Worm (Caenorhabditis elegans) whole organism, L4 larva: Measurements from ENCODE around the gene nish-1.

Experiments used
- F26F4.8 ChIP-seq: fragments of 200-800 bp; sonication (Bioruptor generic); conservative IDR thresholded peaks from 2 replicates; pipeline ENCODE4 v1.3.6; 2022; ENCODE audit warnings: missing genetic modification characterization, missing compliant biosample characterization
- F44E2.7 ChIP-seq: fragments of 200-800 bp; sonication (Bioruptor generic); IDR thresholded peaks from 2 replicates; pipeline ENCODE4 v2.1.2; 2022; ENCODE audit warnings: missing genetic modification characterization, missing compliant biosample characterization
- Y105C5A.15 ChIP-seq: fragments of 200-800 bp; sonication (Bioruptor generic); IDR thresholded peaks from 2 replicates; pipeline ENCODE4 v1.3.6; 2022; ENCODE audit warnings: missing genetic modification characterization, missing compliant biosample characterization
- ZK337.2 ChIP-seq: fragments of 200-800 bp; sonication (Bioruptor generic); IDR thresholded peaks from 2 replicates; pipeline ENCODE4 v1.3.6; 2022; ENCODE audit warnings: missing genetic modification reagents, missing genetic modification characterization, missing compliant biosample characterization
- ZK546.5 ChIP-seq, 2 experiments: sonication (generic microtip); optimal IDR thresholded peaks; 2 replicates each; lab custom pipeline; 2017; ENCODE audit warnings: missing biosample characterization in 2 of 2, missing genetic modification characterization in 2 of 2
- ama-1 ChIP-seq: fragments of 150-350 bp; optimal IDR thresholded peaks from 2 replicates; lab custom pipeline; 2014; ENCODE audit warnings: inconsistent platforms, mixed read lengths
- arid-1 ChIP-seq: fragments of 200-800 bp; sonication (Bioruptor generic); conservative IDR thresholded peaks from 2 replicates; pipeline ENCODE4 v1.3.6; 2022; ENCODE audit warnings: missing genetic modification reagents, missing genetic modification characterization, missing compliant biosample characterization
- ceh-32 ChIP-seq: sonication (generic microtip); optimal IDR thresholded peaks from 2 replicates; lab custom pipeline; 2016; ENCODE audit warnings: mild to moderate bottlenecking, missing genetic modification characterization, missing compliant biosample characterization; ENCODE audit not compliant: poor library complexity
- ceh-44 ChIP-seq: fragments of 200-800 bp; sonication (Bioruptor generic); IDR thresholded peaks from 2 replicates; pipeline ENCODE4 v1.3.6; 2022; ENCODE audit warnings: missing genetic modification reagents, missing genetic modification characterization, missing compliant biosample characterization
- ces-1 ChIP-seq: fragments of 150-350 bp; sonication (generic microtip); optimal IDR thresholded peaks from 4 replicates; lab custom pipeline; 2014; ENCODE audit warnings: missing biosample characterization, missing genetic modification reagents, missing genetic modification characterization
- daf-8 ChIP-seq: fragments of 200-800 bp; sonication (Bioruptor generic); IDR thresholded peaks from 2 replicates; pipeline ENCODE4 v1.3.6; 2022; ENCODE audit warnings: missing genetic modification characterization, missing compliant biosample characterization
- dmd-8 ChIP-seq: fragments of 200-800 bp; sonication (Bioruptor generic); IDR thresholded peaks from 2 replicates; pipeline ENCODE4 v1.3.6; 2022; ENCODE audit warnings: missing genetic modification characterization, missing compliant biosample characterization
- dpl-1 ChIP-seq: fragments of 150-350 bp; optimal IDR thresholded peaks from 2 replicates; lab custom pipeline; 2014; ENCODE audit warnings: missing biosample characterization, missing genetic modification reagents, missing genetic modification characterization
- dve-1 ChIP-seq: sonication (generic microtip); optimal IDR thresholded peaks from 2 replicates; lab custom pipeline; 2017; ENCODE audit warnings: antibody characterized with exemption, mild to moderate bottlenecking, missing genetic modification characterization, missing compliant biosample characterization; ENCODE audit not compliant: insufficient read depth
- fos-1 ChIP-seq: fragments of 150-350 bp; optimal IDR thresholded peaks from 2 replicates; lab custom pipeline; 2014; ENCODE audit warnings: missing biosample characterization, missing genetic modification characterization
- gei-8 ChIP-seq: fragments of 200-800 bp; sonication (Bioruptor generic); optimal IDR thresholded peaks from 2 replicates; lab custom pipeline; 2018; ENCODE audit warnings: mild to moderate bottlenecking, missing genetic modification characterization, missing compliant biosample characterization
- hlh-11 ChIP-seq: fragments of 200-800 bp; sonication (Bioruptor generic); optimal IDR thresholded peaks from 2 replicates; lab custom pipeline; 2018; ENCODE audit warnings: mild to moderate bottlenecking, missing genetic modification characterization, missing compliant biosample characterization
- hlh-30 ChIP-seq: sonication (generic microtip); optimal IDR thresholded peaks from 2 replicates; lab custom pipeline; 2017; ENCODE audit warnings: antibody characterized with exemption, mild to moderate bottlenecking, missing genetic modification characterization, missing compliant biosample characterization; ENCODE audit not compliant: insufficient read depth
- hmg-1.1 ChIP-seq: fragments of 200-800 bp; sonication (Bioruptor generic); IDR thresholded peaks from 2 replicates; pipeline ENCODE4 v1.3.6; 2022; ENCODE audit warnings: missing genetic modification reagents, missing genetic modification characterization, missing compliant biosample characterization
- jun-1 ChIP-seq: fragments of 150-350 bp; optimal IDR thresholded peaks from 2 replicates; lab custom pipeline; 2014; ENCODE audit warnings: missing biosample characterization, missing genetic modification reagents, missing genetic modification characterization
- lim-7 ChIP-seq: fragments of 200-800 bp; sonication (Bioruptor generic); IDR thresholded peaks from 2 replicates; pipeline ENCODE4 v1.3.6; 2022; ENCODE audit warnings: missing genetic modification characterization, missing compliant biosample characterization
- lin-13 ChIP-seq: fragments of 150-350 bp; optimal IDR thresholded peaks from 2 replicates; lab custom pipeline; 2014; ENCODE audit warnings: missing biosample characterization, missing genetic modification reagents, missing genetic modification characterization
- lin-38 ChIP-seq: fragments of 200-800 bp; sonication (Bioruptor generic); IDR thresholded peaks from 2 replicates; pipeline ENCODE4 v1.3.6; 2022; ENCODE audit warnings: missing genetic modification reagents, missing genetic modification characterization, missing compliant biosample characterization
- lin-39 ChIP-seq: fragments of 150-350 bp; optimal IDR thresholded peaks from 2 replicates; lab custom pipeline; 2014; ENCODE audit warnings: missing biosample characterization, missing genetic modification reagents, missing genetic modification characterization
- lsy-2 ChIP-seq, 2 experiments: fragments of 150-350 bp in 1 of 2; sonication (generic microtip) in 1 of 2; optimal IDR thresholded peaks; 2 replicates each; lab custom pipeline; 2014 to 2017; ENCODE audit warnings: missing biosample characterization in 2 of 2, missing genetic modification characterization in 2 of 2
- mdt-29 ChIP-seq: fragments of 200-800 bp; sonication (Bioruptor generic); IDR thresholded peaks from 2 replicates; pipeline ENCODE4 v1.3.6; 2022; ENCODE audit warnings: missing genetic modification reagents, missing genetic modification characterization, missing compliant biosample characterization
- mep-1 ChIP-seq: fragments of 150-350 bp; sonication (generic microtip); optimal IDR thresholded peaks from 3 replicates; lab custom pipeline; 2014; ENCODE audit warnings: missing biosample characterization, missing genetic modification characterization
- mxl-2 ChIP-seq: fragments of 200-800 bp; sonication (Bioruptor generic); conservative IDR thresholded peaks from 2 replicates; pipeline ENCODE4 v1.3.6; 2022; ENCODE audit warnings: missing genetic modification reagents, missing genetic modification characterization, missing compliant biosample characterization
- mxl-3 ChIP-seq: fragments of 200-800 bp; sonication (Bioruptor generic); optimal IDR thresholded peaks from 2 replicates; lab custom pipeline; 2018; ENCODE audit warnings: mild to moderate bottlenecking, missing genetic modification characterization, missing compliant biosample characterization
- nhr-111 ChIP-seq: fragments of 200-800 bp; sonication (Bioruptor generic); optimal IDR thresholded peaks from 2 replicates; lab custom pipeline; 2018; ENCODE audit warnings: mild to moderate bottlenecking, missing genetic modification characterization, missing compliant biosample characterization
- nhr-41 ChIP-seq: fragments of 200-800 bp; sonication (Bioruptor generic); IDR thresholded peaks from 2 replicates; pipeline ENCODE4 v1.3.6; 2022; ENCODE audit warnings: missing genetic modification reagents, missing genetic modification characterization, missing compliant biosample characterization
- nhr-42 ChIP-seq: fragments of 200-800 bp; sonication (Bioruptor generic); IDR thresholded peaks from 2 replicates; pipeline ENCODE4 v1.3.6; 2022; ENCODE audit warnings: missing genetic modification characterization, missing compliant biosample characterization
- nhr-77 ChIP-seq: fragments of 150-350 bp; optimal IDR thresholded peaks from 2 replicates; lab custom pipeline; 2014; ENCODE audit warnings: missing biosample characterization, missing genetic modification characterization
- pha-4 ChIP-seq, 2 experiments: fragments of 150-350 bp in 1 of 2; fragments of 200-800 bp in 1 of 2; sonication (Bioruptor generic) in 1 of 2; IDR thresholded peaks in 1 of 2; optimal IDR thresholded peaks in 1 of 2; 2 replicates each; pipeline versions ENCODE4 v1.3.6 to Lab custom; 2014 to 2022; ENCODE audit warnings: missing genetic modification characterization in 2 of 2, missing genetic modification reagents in 2 of 2, missing biosample characterization in 1 of 2, missing compliant biosample characterization in 1 of 2
- php-3 ChIP-seq: fragments of 200-800 bp; sonication (Bioruptor generic); IDR thresholded peaks from 2 replicates; pipeline ENCODE4 v1.3.6; 2022; ENCODE audit warnings: missing genetic modification reagents, missing genetic modification characterization, missing compliant biosample characterization
- rbr-2 ChIP-seq: sonication (generic microtip); optimal IDR thresholded peaks from 2 replicates; lab custom pipeline; 2016; ENCODE audit warnings: missing genotype, missing genetic modification characterization, missing compliant biosample characterization
- sdz-12 ChIP-seq: fragments of 200-800 bp; sonication (Bioruptor generic); optimal IDR thresholded peaks from 2 replicates; lab custom pipeline; 2018; ENCODE audit warnings: mild to moderate bottlenecking, missing genetic modification characterization, missing compliant biosample characterization
- skn-1 ChIP-seq: fragments of 150-350 bp; optimal IDR thresholded peaks from 2 replicates; lab custom pipeline; 2014; ENCODE audit warnings: missing biosample characterization, missing genetic modification characterization
- snpc-1.2 ChIP-seq: fragments of 200-800 bp; sonication (Bioruptor generic); IDR thresholded peaks from 2 replicates; pipeline ENCODE4 v1.3.6; 2022; ENCODE audit warnings: missing genetic modification reagents, missing genetic modification characterization, missing compliant biosample characterization
- snpc-4 ChIP-seq: fragments of 150-350 bp; optimal IDR thresholded peaks from 2 replicates; lab custom pipeline; 2014; ENCODE audit warnings: missing biosample characterization, missing genetic modification characterization
- spr-1 ChIP-seq: sonication (generic microtip); optimal IDR thresholded peaks from 2 replicates; lab custom pipeline; 2016; ENCODE audit warnings: mild to moderate bottlenecking, missing genetic modification characterization, missing compliant biosample characterization
- tag-97 ChIP-seq: fragments of 200-800 bp; sonication (Bioruptor generic); IDR thresholded peaks from 2 replicates; pipeline ENCODE4 v1.3.6; 2022; ENCODE audit warnings: missing genetic modification characterization, missing compliant biosample characterization
- unc-39 ChIP-seq: sonication (generic microtip); optimal IDR thresholded peaks from 2 replicates; lab custom pipeline; 2017; ENCODE audit warnings: missing biosample characterization, missing genetic modification characterization
- zag-1 ChIP-seq: fragments of 150-350 bp; optimal IDR thresholded peaks from 2 replicates; lab custom pipeline; 2014; ENCODE audit warnings: missing biosample characterization, missing genetic modification characterization
- zfp-3 ChIP-seq: fragments of 200-800 bp; sonication (Bioruptor generic); conservative IDR thresholded peaks from 2 replicates; pipeline ENCODE4 v1.3.6; 2022; ENCODE audit warnings: missing genetic modification reagents, missing genetic modification characterization, missing compliant biosample characterization
- zip-11 ChIP-seq: fragments of 200-800 bp; sonication (Bioruptor generic); IDR thresholded peaks from 2 replicates; pipeline ENCODE4 v1.3.6; 2022; ENCODE audit warnings: missing genetic modification characterization, missing compliant biosample characterization

nish-1 gene

ce11 chrIV:10855049-10855448, 9.1 kb upstream of the nish-1 start, which contains the start of gene T11G6.3 (continued):
- TF ChIP-seq ceh-32 (tag; lab: Kevin White, UChicago) = no peak
- no peak for TF ChIP-seq nhr-42
- TF ChIP-seq hlh-30 (tag; lab: Kevin White, UChicago) = no peak
- no peak for TF ChIP-seq lin-13 (GFP tag; lab: Kevin White, UChicago)
- no peak for TF ChIP-seq daf-8 (GFP tag; lab: Robert Waterston, UW)
- no peak for TF ChIP-seq arid-1 (GFP tag; lab: Robert Waterston, UW)
- no peak for TF ChIP-seq unc-39 (tag; lab: Kevin White, UChicago)
- no peak for TF ChIP-seq mdt-29 (GFP tag; lab: Robert Waterston, UW)
- TF ChIP-seq pha-4 (GFP tag; IDR thresholded peaks at IDR 0.05; lab: Robert Waterston, UW) = no peak
- no peak for TF ChIP-seq pha-4 (tag; optimal IDR thresholded peaks at IDR 0.05; lab: Kevin White, UChicago)
- TF ChIP-seq zip-11 (GFP tag; lab: Robert Waterston, UW) = no peak

- TF ChIP-seq dmd-8 (GFP tag; lab: Robert Waterston, UW) (no peak), rbr-2 (tag; lab: Kevin White, UChicago) (no peak), fos-1 (tag; lab: Kevin White, UChicago) (no peak), sdz-12 (GFP tag; lab: Kevin White, UChicago) (no peak), ceh-32 (tag; lab: Kevin White, UChicago) (no peak), Y105C5A.15 (no peak), dpl-1 (GFP tag; lab: Kevin White, UChicago) (no peak), jun-1 (tag; lab: Kevin White, UChicago) (no peak), hlh-11 (tag; lab: Kevin White, UChicago) (no peak), lim-7 (no peak), dve-1 (tag; lab: Kevin White, UChicago) (no peak), mdt-29 (GFP tag; lab: Robert Waterston, UW) (no peak), unc-39 (tag; lab: Kevin White, UChicago) (no peak), lin-13 (GFP tag; lab: Kevin White, UChicago) (no peak), F26F4.8 (GFP tag; lab: Robert Waterston, UW) (no peak), spr-1 (tag; lab: Kevin White, UChicago) (no peak), F44E2.7 (GFP tag; lab: Robert Waterston, UW) (no peak), snpc-4 (tag; lab: Kevin White, UChicago) (no peak), lin-39 (tag; lab: Kevin White, UChicago) (no peak)
Measured at ce11 chrIV:10855946-10856345, 8.2 kb upstream of the nish-1 start.

ce11 chrIV:10858300-10859016, 5.7 kb upstream of the nish-1 start, which contains the start of the genes T11G6.2 and hars-1:
TSS of gene T11G6.2 (minus strand) at chrIV:10858496.
TSS of gene hars-1 (plus strand) at chrIV:10858957.
- no peak for TF ChIP-seq nhr-111 (GFP tag; lab: Kevin White, UChicago)
- peak; percentile 66 for TF ChIP-seq lin-38 (GFP tag; lab: Robert Waterston, UW)
- no peak for TF ChIP-seq nhr-41 (GFP tag; lab: Robert Waterston, UW)
- TF ChIP-seq hmg-1.1 = no peak
- TF ChIP-seq php-3 (GFP tag; lab: Robert Waterston, UW) = no peak
- TF ChIP-seq zag-1 (tag; lab: Kevin White, UChicago) = no peak
- TF ChIP-seq ceh-44 (GFP tag; lab: Robert Waterston, UW) = no peak
- no peak for TF ChIP-seq ceh-32 (tag; lab: Kevin White, UChicago)
- TF ChIP-seq rbr-2 (tag; lab: Kevin White, UChicago) = no peak
- TF ChIP-seq tag-97 (GFP tag; lab: Robert Waterston, UW) = no peak
- no peak for TF ChIP-seq mxl-2 (GFP tag; lab: Robert Waterston, UW)
- no peak for TF ChIP-seq snpc-1.2 (GFP tag; lab: Robert Waterston, UW)
- no peak for TF ChIP-seq zfp-3 (GFP tag; lab: Robert Waterston, UW)
- TF ChIP-seq gei-8 = no peak
- TF ChIP-seq ama-1 = no peak
- peak; percentile 52 for TF ChIP-seq hlh-11 (tag; lab: Kevin White, UChicago)
- peak; percentile 74 for TF ChIP-seq nhr-77 (tag; lab: Kevin White, UChicago)
- TF ChIP-seq ces-1 (GFP tag; lab: Kevin White, UChicago) = no peak
- peak; percentile 98 for TF ChIP-seq mxl-3 (GFP tag; lab: Kevin White, UChicago)
- TF ChIP-seq lim-7 = no peak
- TF ChIP-seq lsy-2 (tag; optimal IDR thresholded peaks at IDR 0.05; lab: Kevin White, UChicago) = peak in 1 of 2 experiments; percentile 40
- peak; percentile 34 for TF ChIP-seq mep-1 (tag; lab: Kevin White, UChicago)
- TF ChIP-seq skn-1 (tag; lab: Kevin White, UChicago) = no peak
- TF ChIP-seq snpc-4 (tag; lab: Kevin White, UChicago) = no peak
- no peak for TF ChIP-seq ZK546.5 (tag; optimal IDR thresholded peaks at IDR 0.05; lab: Kevin White, UChicago)
- TF ChIP-seq ZK337.2 (GFP tag; lab: Robert Waterston, UW) = no peak
